Worm (Caenorhabditis elegans) whole organism, mixed stage, embryonic: ENCODE data around the gene sra-2.

Experiments
- M03D4.4 ChIP-seq: sonication (generic microtip); optimal IDR thresholded peaks from 2 replicates; lab custom pipeline; 2017; ENCODE audit warnings: mild to moderate bottlenecking, missing genetic modification characterization, missing compliant biosample characterization
- bed-3 ChIP-seq: fragments of 200-800 bp; sonication (Bioruptor generic); optimal IDR thresholded peaks from 3 replicates; lab custom pipeline; 2018; ENCODE audit warnings: mild to moderate bottlenecking, missing genetic modification characterization, moderate library complexity, missing compliant biosample characterization
- blmp-1 ChIP-seq: fragments of 150-350 bp; optimal IDR thresholded peaks from 2 replicates; lab custom pipeline; 2014; ENCODE audit warnings: missing biosample characterization, missing genetic modification characterization
- ceh-39 ChIP-seq: fragments of 150-350 bp; optimal IDR thresholded peaks from 2 replicates; lab custom pipeline; 2014; ENCODE audit warnings: missing biosample characterization, missing genetic modification characterization
- ceh-43 ChIP-seq: fragments of 200-800 bp; sonication (Bioruptor generic); optimal IDR thresholded peaks from 2 replicates; lab custom pipeline; 2018; ENCODE audit warnings: mild to moderate bottlenecking, missing genetic modification characterization, moderate library complexity, missing compliant biosample characterization
- ceh-83 ChIP-seq: fragments of 200-800 bp; sonication (Bioruptor generic); optimal IDR thresholded peaks from 2 replicates; lab custom pipeline; 2018; ENCODE audit warnings: mild to moderate bottlenecking, missing genetic modification characterization, missing compliant biosample characterization
- cnd-1 ChIP-seq: fragments of 200-800 bp; sonication (Bioruptor generic); optimal IDR thresholded peaks from 2 replicates; lab custom pipeline; 2018; ENCODE audit warnings: mild to moderate bottlenecking, missing genetic modification characterization, missing compliant biosample characterization
- drap-1 ChIP-seq: fragments of 200-800 bp; sonication (Bioruptor generic); optimal IDR thresholded peaks from 3 replicates; lab custom pipeline; 2018; ENCODE audit warnings: mild to moderate bottlenecking, missing genetic modification characterization, missing compliant biosample characterization
- elt-1 ChIP-seq: sonication (generic microtip); optimal IDR thresholded peaks from 2 replicates; lab custom pipeline; 2017; ENCODE audit warnings: missing genetic modification characterization, mild to moderate bottlenecking, missing compliant biosample characterization, antibody characterized with exemption, moderate library complexity, borderline replicate concordance; ENCODE audit not compliant: insufficient read depth
- elt-3 ChIP-seq: fragments of 150-350 bp; optimal IDR thresholded peaks from 2 replicates; lab custom pipeline; 2014; ENCODE audit warnings: missing biosample characterization, missing genetic modification characterization
- flh-1 ChIP-seq: fragments of 200-800 bp; sonication (Bioruptor generic); optimal IDR thresholded peaks from 2 replicates; lab custom pipeline; 2018; ENCODE audit warnings: mild to moderate bottlenecking, missing genetic modification characterization, moderate library complexity, missing compliant biosample characterization
- hlh-1 ChIP-seq: fragments of 150-350 bp; optimal IDR thresholded peaks from 2 replicates; lab custom pipeline; 2014; ENCODE audit warnings: missing biosample characterization, missing genetic modification reagents, missing genetic modification characterization
- lin-13 ChIP-seq: fragments of 150-350 bp; optimal IDR thresholded peaks from 2 replicates; lab custom pipeline; 2014; ENCODE audit warnings: missing biosample characterization, missing genetic modification characterization
- lin-32 ChIP-seq: fragments of 200-800 bp; sonication (Bioruptor generic); optimal IDR thresholded peaks from 2 replicates; lab custom pipeline; 2018; ENCODE audit warnings: mild to moderate bottlenecking, missing genetic modification characterization, missing compliant biosample characterization
- lsy-2 ChIP-seq: fragments of 150-350 bp; optimal IDR thresholded peaks from 2 replicates; lab custom pipeline; 2014; ENCODE audit warnings: missing biosample characterization, missing genetic modification characterization
- mab-5 ChIP-seq: fragments of 150-350 bp; optimal IDR thresholded peaks from 2 replicates; lab custom pipeline; 2014; ENCODE audit warnings: missing biosample characterization, missing genetic modification characterization
- mep-1 ChIP-seq: fragments of 150-350 bp; optimal IDR thresholded peaks from 2 replicates; lab custom pipeline; 2017; ENCODE audit warnings: missing biosample characterization, missing genetic modification reagents, missing genetic modification characterization, inconsistent platforms
- mls-2 ChIP-seq: sonication (generic microtip); optimal IDR thresholded peaks from 2 replicates; lab custom pipeline; 2016; ENCODE audit warnings: mild to moderate bottlenecking, missing genetic modification characterization, moderate library complexity, missing compliant biosample characterization
- nhr-12 ChIP-seq: fragments of 150-350 bp; optimal IDR thresholded peaks from 2 replicates; lab custom pipeline; 2014; ENCODE audit warnings: missing biosample characterization, missing genetic modification characterization
- nhr-2 ChIP-seq: fragments of 150-350 bp; optimal IDR thresholded peaks from 2 replicates; lab custom pipeline; 2014; ENCODE audit warnings: missing biosample characterization, missing genetic modification characterization
- nhr-237 ChIP-seq: fragments of 150-350 bp; optimal IDR thresholded peaks from 2 replicates; lab custom pipeline; 2014; ENCODE audit warnings: missing biosample characterization, missing genetic modification characterization
- nhr-28 ChIP-seq: fragments of 150-350 bp; optimal IDR thresholded peaks from 2 replicates; lab custom pipeline; 2014; ENCODE audit warnings: missing biosample characterization, missing genetic modification characterization
- nhr-76 ChIP-seq: sonication (generic microtip); optimal IDR thresholded peaks from 2 replicates; lab custom pipeline; 2017; ENCODE audit warnings: missing biosample characterization, missing genetic modification characterization
- pha-4 ChIP-seq: fragments of 150-350 bp; optimal IDR thresholded peaks from 2 replicates; lab custom pipeline; 2018; ENCODE audit warnings: missing biosample characterization, missing genetic modification reagents, missing genetic modification characterization
- sem-2 ChIP-seq: fragments of 200-800 bp; sonication (Bioruptor generic); optimal IDR thresholded peaks from 2 replicates; lab custom pipeline; 2018; ENCODE audit warnings: mild to moderate bottlenecking, missing genetic modification characterization, missing compliant biosample characterization
- snpc-4 ChIP-seq: fragments of 150-350 bp; optimal IDR thresholded peaks from 2 replicates; lab custom pipeline; 2014; ENCODE audit warnings: missing biosample characterization, missing genetic modification characterization
- sptf-1 ChIP-seq: sonication (generic microtip); optimal IDR thresholded peaks from 2 replicates; lab custom pipeline; 2017; ENCODE audit warnings: mild to moderate bottlenecking, missing genetic modification characterization, moderate library complexity, missing compliant biosample characterization
- tbx-8 ChIP-seq: fragments of 200-800 bp; sonication (Bioruptor generic); optimal IDR thresholded peaks from 2 replicates; lab custom pipeline; 2018; ENCODE audit warnings: mild to moderate bottlenecking, missing genetic modification characterization, moderate library complexity, missing compliant biosample characterization
- unc-120 ChIP-seq: sonication (generic microtip); optimal IDR thresholded peaks from 2 replicates; lab custom pipeline; 2017; ENCODE audit warnings: missing genetic modification characterization, missing compliant biosample characterization; ENCODE audit not compliant: poor library complexity, severe bottlenecking
- unc-39 ChIP-seq: fragments of 150-350 bp; optimal IDR thresholded peaks from 2 replicates; lab custom pipeline; 2014; ENCODE audit warnings: missing biosample characterization, missing genetic modification characterization
- unc-62 ChIP-seq: fragments of 150-350 bp; optimal IDR thresholded peaks from 2 replicates; lab custom pipeline; 2014; ENCODE audit warnings: missing biosample characterization, missing genetic modification reagents, missing genetic modification characterization
- zip-8 ChIP-seq: fragments of 150-350 bp; optimal IDR thresholded peaks from 2 replicates; lab custom pipeline; 2014; ENCODE audit warnings: missing biosample characterization, missing genetic modification characterization

The sra-2 gene

DNA sequence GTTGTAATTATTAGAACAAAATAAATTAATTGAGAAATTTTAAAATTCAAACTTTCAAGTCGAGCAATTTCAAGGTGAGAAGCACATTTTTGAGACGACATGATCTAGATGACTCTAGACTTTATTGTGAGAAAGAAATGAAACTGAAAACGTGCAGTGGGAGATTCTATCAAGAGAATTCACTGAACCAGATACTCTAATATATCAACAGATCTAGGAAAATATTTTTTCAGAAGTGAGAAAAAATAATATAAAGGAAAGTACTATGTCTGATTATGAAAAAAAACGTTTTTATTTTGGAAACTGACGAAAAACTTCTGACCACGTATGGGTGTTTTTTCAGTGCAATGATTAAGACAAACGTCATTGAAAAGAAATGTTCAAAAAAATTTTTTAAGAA is 12.1 kb downstream of the sra-2 start, which contains the start of gene sra-3:
sra-3 (minus strand) TSS at position 101 of the 400 bp plus-strand sequence.
- TF ChIP-seq unc-39 (tag; lab: Kevin White, UChicago) (no peak), tbx-8 (GFP tag; lab: Kevin White, UChicago) (no peak), nhr-76 (tag; lab: Kevin White, UChicago) (no peak), drap-1 (GFP tag; lab: Kevin White, UChicago) (no peak), mab-5 (no peak), zip-8 (tag; lab: Kevin White, UChicago) (no peak), elt-1 (tag; lab: Kevin White, UChicago) (no peak), flh-1 (GFP tag; lab: Kevin White, UChicago) (no peak), lsy-2 (tag; lab: Kevin White, UChicago) (no peak), M03D4.4 (no peak)

DNA sequence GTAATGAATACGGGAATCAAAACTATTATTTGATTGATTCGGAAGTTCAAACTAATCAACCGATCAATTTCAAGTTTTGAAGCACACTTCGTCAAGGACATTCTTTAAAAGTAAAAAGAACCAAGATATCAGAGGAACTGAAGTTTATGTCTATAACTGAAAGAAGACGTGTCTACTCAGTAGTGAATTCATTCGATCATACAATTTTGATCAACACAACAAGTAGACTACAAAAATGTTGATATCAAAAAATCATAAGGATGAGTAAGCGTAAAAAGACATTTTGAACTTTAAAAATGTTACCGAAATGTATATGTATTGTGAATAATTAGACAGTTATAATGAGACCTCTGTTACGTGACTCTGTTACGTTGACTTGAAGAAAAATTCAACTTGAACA is 14.2 kb downstream of the sra-2 start, which contains the start of gene sra-4:
sra-4 (minus strand) TSS at position 101 of the 400 bp plus-strand sequence.
- no peak for TF ChIP-seq pha-4
- no peak for TF ChIP-seq tbx-8 (GFP tag; lab: Kevin White, UChicago)
- no peak for TF ChIP-seq mab-5
- no peak for TF ChIP-seq blmp-1
- TF ChIP-seq ceh-43: no peak
- no peak for TF ChIP-seq unc-39 (tag; lab: Kevin White, UChicago)
- no peak for TF ChIP-seq sptf-1 (tag; lab: Kevin White, UChicago)
- no peak for TF ChIP-seq elt-3 (tag; lab: Kevin White, UChicago)
- no peak for TF ChIP-seq elt-1 (tag; lab: Kevin White, UChicago)
- TF ChIP-seq zip-8 (tag; lab: Kevin White, UChicago): no peak
- no peak for TF ChIP-seq hlh-1 (tag; lab: Kevin White, UChicago)
- no peak for TF ChIP-seq nhr-28
- no peak for TF ChIP-seq nhr-2 (tag; lab: Kevin White, UChicago)
- no peak for TF ChIP-seq mls-2 (tag; lab: Kevin White, UChicago)
- no peak for TF ChIP-seq lsy-2 (tag; lab: Kevin White, UChicago)
- TF ChIP-seq lin-13: no peak
- no peak for TF ChIP-seq unc-62 (GFP tag; lab: Kevin White, UChicago)
- TF ChIP-seq ceh-83 (GFP tag; lab: Kevin White, UChicago): no peak

DNA sequence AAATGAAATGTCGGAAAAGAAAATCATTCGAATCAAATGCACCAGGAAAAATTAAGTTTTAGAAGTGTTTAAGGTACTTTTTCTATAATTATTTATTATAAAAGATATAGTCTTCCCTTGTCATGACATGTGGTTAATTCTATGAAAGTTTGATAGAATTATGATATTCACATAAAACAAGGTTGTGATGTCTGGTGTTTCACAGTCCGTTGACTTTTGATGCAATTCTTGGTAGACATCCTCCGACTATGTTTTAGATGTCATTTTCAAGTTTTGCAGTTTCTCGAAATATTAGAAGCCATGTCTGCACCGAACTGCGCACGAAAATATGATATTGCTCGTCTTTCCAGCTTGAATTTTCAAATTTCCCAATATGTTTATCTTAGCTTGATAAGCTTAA is 15.8 kb downstream of the sra-2 start, which contains the start of gene sra-7:
sra-7 (plus strand) TSS at position 301 of the 400 bp plus-strand sequence.
- no peak for TF ChIP-seq nhr-12 (tag; lab: Kevin White, UChicago)
- TF ChIP-seq ceh-39: no peak
- TF ChIP-seq M03D4.4: no peak
- no peak for TF ChIP-seq flh-1 (GFP tag; lab: Kevin White, UChicago)
- TF ChIP-seq nhr-76 (tag; lab: Kevin White, UChicago): no peak
- TF ChIP-seq blmp-1: no peak
- TF ChIP-seq cnd-1 (tag; lab: Kevin White, UChicago): no peak
- no peak for TF ChIP-seq sptf-1 (tag; lab: Kevin White, UChicago)
- TF ChIP-seq bed-3: no peak
- no peak for TF ChIP-seq mep-1 (tag; lab: Kevin White, UChicago)
- no peak for TF ChIP-seq snpc-4
- no peak for TF ChIP-seq unc-62 (GFP tag; lab: Kevin White, UChicago)
- TF ChIP-seq nhr-28: no peak
- TF ChIP-seq pha-4: no peak
- TF ChIP-seq unc-39 (tag; lab: Kevin White, UChicago): no peak
- TF ChIP-seq lin-13: no peak

DNA sequence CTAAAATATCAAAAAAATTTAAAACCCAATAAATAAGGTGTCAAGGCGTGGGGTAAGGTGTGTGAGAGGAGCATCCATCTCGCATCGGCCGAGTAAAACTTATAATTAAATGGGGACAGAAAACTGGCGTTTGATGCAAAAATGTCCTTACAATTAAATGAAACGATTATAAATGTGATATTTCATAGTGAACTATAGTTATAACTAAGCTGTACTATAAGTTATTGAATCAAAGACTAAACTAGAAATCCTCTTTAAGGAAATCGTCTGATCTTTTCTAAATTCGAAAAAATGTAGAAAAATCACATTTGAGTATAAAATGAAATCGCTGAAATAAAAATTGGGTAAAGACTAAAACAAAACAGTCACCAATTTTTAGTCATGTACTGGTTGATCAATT is 22.1 kb downstream of the sra-2 start, which contains the start of gene sra-6:
sra-6 (minus strand) TSS at position 101 of the 400 bp plus-strand sequence.
- no peak for TF ChIP-seq ceh-43
- TF ChIP-seq unc-62 (GFP tag; lab: Kevin White, UChicago): no peak
- no peak for TF ChIP-seq nhr-12 (tag; lab: Kevin White, UChicago)
- TF ChIP-seq hlh-1 (tag; lab: Kevin White, UChicago): no peak
- no peak for TF ChIP-seq nhr-28
- no peak for TF ChIP-seq lin-32 (GFP tag; lab: Kevin White, UChicago)
- no peak for TF ChIP-seq unc-39 (tag; lab: Kevin White, UChicago)
- no peak for TF ChIP-seq mep-1 (tag; lab: Kevin White, UChicago)
- no peak for TF ChIP-seq snpc-4
- TF ChIP-seq sem-2 (GFP tag; lab: Kevin White, UChicago): no peak
- no peak for TF ChIP-seq M03D4.4
- TF ChIP-seq unc-120: no peak

DNA sequence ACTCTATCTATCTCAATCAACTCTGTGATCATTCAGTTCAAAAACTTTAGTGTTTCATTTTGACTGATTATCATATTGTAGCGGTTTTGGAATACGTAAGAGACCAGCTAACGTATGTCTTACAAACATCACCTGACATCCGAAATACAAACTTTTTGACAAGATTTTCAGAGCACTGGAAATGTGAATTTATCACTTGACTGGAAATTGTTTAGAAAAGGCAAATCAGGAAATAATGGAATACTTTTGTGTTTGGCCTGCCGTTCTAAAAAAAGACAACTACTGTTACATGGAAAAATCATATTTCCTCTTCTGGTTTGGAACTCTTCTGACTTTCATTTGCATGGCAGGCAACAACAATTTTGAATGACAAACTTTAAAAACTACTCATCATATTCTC is 23.0 kb downstream of the sra-2 start, which contains the start of gene F35H8.12:
F35H8.12 (plus strand) TSS at position 301 of the 400 bp plus-strand sequence.
- TF ChIP-seq zip-8 (tag; lab: Kevin White, UChicago) (no peak), ceh-39 (no peak), nhr-237 (no peak), nhr-2 (tag; lab: Kevin White, UChicago) (no peak), cnd-1 (tag; lab: Kevin White, UChicago) (no peak), unc-39 (tag; lab: Kevin White, UChicago) (no peak), unc-120 (no peak), hlh-1 (tag; lab: Kevin White, UChicago) (no peak), snpc-4 (no peak), mls-2 (tag; lab: Kevin White, UChicago) (no peak), sem-2 (GFP tag; lab: Kevin White, UChicago) (no peak)
